Fruit fly (Drosophila melanogaster): Measurements from ENCODE around the gene Jhbp4.
A peak's percentile ranks its signal among the peaks of the same experiment; 100 is the strongest.

The Jhbp4 gene

DNA sequence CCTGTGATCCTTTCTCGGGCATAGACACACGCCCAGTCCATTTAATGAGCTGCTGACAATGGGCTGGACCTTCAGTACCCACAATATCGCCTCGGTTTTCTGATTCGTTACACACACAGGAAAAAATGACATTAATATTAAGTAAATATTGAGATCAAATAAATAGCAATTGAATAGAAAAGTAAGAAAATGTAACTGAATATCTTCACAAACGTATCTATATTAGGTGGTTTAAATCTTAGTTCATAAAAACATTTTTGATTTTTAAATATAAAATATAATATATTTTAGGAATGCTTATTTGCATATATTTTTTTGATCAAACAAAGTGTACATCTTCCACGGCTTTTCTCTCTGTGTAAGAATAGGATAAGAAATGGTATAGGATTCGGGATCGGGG lies 9.6 kb upstream of the Jhbp4 start (continued):
- TF ChIP-seq CG6813 (GFP tag; optimal IDR thresholded peaks at IDR 0.05) (no peak), prd (optimal IDR thresholded peaks at IDR 0.05) (no peak), prd (GFP tag; IDR thresholded peaks at IDR 0.05) (peak; percentile 41; the same call in 2 of the 3 replicates), CG32767 (GFP tag; IDR thresholded peaks at IDR 0.05) (no peak), CG17829 (tag; optimal IDR thresholded peaks at IDR 0.05) (peak; percentile 43), CG4404 (GFP tag; IDR thresholded peaks at IDR 0.05) (peak; percentile 42), CG3407 (GFP tag; optimal IDR thresholded peaks at IDR 0.05) (no peak), bab2 (GFP tag; optimal IDR thresholded peaks at IDR 0.05) (no peak), Asciz (GFP tag; optimal IDR thresholded peaks at IDR 0.05) (no peak), dmrt11E (tag; optimal IDR thresholded peaks at IDR 0.05) (peak; percentile 60), Lpt (GFP tag; optimal IDR thresholded peaks at IDR 0.05) (no peak)

DNA sequence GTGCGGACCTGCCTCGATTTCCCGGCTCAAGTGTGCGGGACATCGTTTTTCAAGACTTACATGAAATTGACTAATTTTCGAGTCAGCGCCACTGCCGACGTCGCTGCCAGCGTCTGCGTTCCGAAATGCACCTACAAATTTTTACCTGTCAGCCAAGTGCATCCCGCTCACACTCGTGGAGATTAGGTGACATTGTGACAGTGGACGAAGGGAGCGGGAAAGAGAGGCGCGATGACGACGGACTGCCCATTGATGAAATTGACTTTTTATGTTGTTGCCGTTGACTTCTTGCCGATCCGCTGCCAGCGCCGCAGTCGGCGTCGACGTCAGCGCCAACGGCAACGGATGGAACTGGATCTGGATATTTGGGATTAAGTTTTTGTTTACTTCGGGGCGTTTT lies 9.1 kb upstream of the Jhbp4 start:
- no peak for TF ChIP-seq Lpt (GFP tag; optimal IDR thresholded peaks at IDR 0.05)
- 0 out of 2 replicates have a peak, but pooled peaks have one; percentile 6 for TF ChIP-seq CG10321 (GFP tag; IDR thresholded peaks at IDR 0.05)
- no peak for TF ChIP-seq CG11398 (GFP tag; optimal IDR thresholded peaks at IDR 0.05)
- TF ChIP-seq ara (GFP tag; IDR thresholded peaks at IDR 0.05): no peak
- no peak for TF ChIP-seq CG2120 (GFP tag; optimal IDR thresholded peaks at IDR 0.05)
- TF ChIP-seq YL-1 (GFP tag; optimal IDR thresholded peaks at IDR 0.05): no peak
- TF ChIP-seq H15 (GFP tag; IDR thresholded peaks at IDR 0.05): no peak
- no peak for TF ChIP-seq CG1647 (GFP tag; optimal IDR thresholded peaks at IDR 0.05)
- no peak for TF ChIP-seq ken (GFP tag; IDR thresholded peaks at IDR 0.05)
- TF ChIP-seq eve (GFP tag; optimal IDR thresholded peaks at IDR 0.05): no peak
- no peak for TF ChIP-seq aop (GFP tag; IDR thresholded peaks at IDR 0.05)
- no peak for TF ChIP-seq Spps (tag; optimal IDR thresholded peaks at IDR 0.05)
- TF ChIP-seq tgo (GFP tag; IDR thresholded peaks at IDR 0.05): no peak
- TF ChIP-seq zf30C (GFP tag; optimal IDR thresholded peaks at IDR 0.05): peak; percentile 37
- TF ChIP-seq Med (GFP tag): peak; percentile 12
- TF ChIP-seq CG11560 (tag; IDR thresholded peaks at IDR 0.05): no peak
- peak; percentile 44 for TF ChIP-seq oc (tag; optimal IDR thresholded peaks at IDR 0.05)
- TF ChIP-seq ap (GFP tag; IDR thresholded peaks at IDR 0.05): no peak
- TF ChIP-seq crol (GFP tag; IDR thresholded peaks at IDR 0.05): peak; percentile 58
- TF ChIP-seq hb (GFP tag; IDR thresholded peaks at IDR 0.05; ENCODE audit: partially characterized antibody): no peak
- no peak for TF ChIP-seq dmrt11E (tag; optimal IDR thresholded peaks at IDR 0.05)
- TF ChIP-seq Side (GFP tag; optimal IDR thresholded peaks at IDR 0.05): no peak
- no peak for TF ChIP-seq exex (tag; optimal IDR thresholded peaks at IDR 0.05)
- no peak for TF ChIP-seq CG10274 (GFP tag; optimal IDR thresholded peaks at IDR 0.05)
- TF ChIP-seq Nf-YC (tag; optimal IDR thresholded peaks at IDR 0.05): peak; percentile 2
- peak; percentile 36 for TF ChIP-seq zen (tag; optimal IDR thresholded peaks at IDR 0.05)
- TF ChIP-seq CG2875 (GFP tag; optimal IDR thresholded peaks at IDR 0.05): no peak
- no peak for TF ChIP-seq Trl (optimal IDR thresholded peaks at IDR 0.05)
- no peak for TF ChIP-seq Trl (GFP tag; optimal IDR thresholded peaks at IDR 0.05)
- TF ChIP-seq CG6791 (GFP tag; IDR thresholded peaks at IDR 0.05; ENCODE audit: partially characterized antibody): no peak
- TF ChIP-seq ewg (GFP tag; optimal IDR thresholded peaks at IDR 0.05): no peak
- no peak for TF ChIP-seq CG30431 (GFP tag; optimal IDR thresholded peaks at IDR 0.05)
- TF ChIP-seq CG34224 (GFP tag; IDR thresholded peaks at IDR 0.05; ENCODE audit: partially characterized antibody): no peak
- TF ChIP-seq ash1 (GFP tag; optimal IDR thresholded peaks at IDR 0.05): no peak
- TF ChIP-seq phol (tag; optimal IDR thresholded peaks at IDR 0.05): no peak
- no peak for TF ChIP-seq CG9797 (GFP tag; optimal IDR thresholded peaks at IDR 0.05)
- TF ChIP-seq pan (optimal IDR thresholded peaks at IDR 0.05): no peak
- TF ChIP-seq pan (GFP tag; optimal IDR thresholded peaks at IDR 0.05 in 1 of 2, IDR thresholded peaks at IDR 0.05 in 1 of 2): no peak
- no peak for TF ChIP-seq CG4707 (GFP tag; optimal IDR thresholded peaks at IDR 0.05)
- no peak for TF ChIP-seq lab (GFP tag; optimal IDR thresholded peaks at IDR 0.05)
- no peak for TF ChIP-seq sd (tag; optimal IDR thresholded peaks at IDR 0.05)
- TF ChIP-seq slp2 (GFP tag; optimal IDR thresholded peaks at IDR 0.05): no peak
